Worm (Caenorhabditis elegans) whole organism, L4 larva: ENCODE results near the gene wbp-2.

Source experiments
- D1046.2 ChIP-seq: fragments of 200-800 bp; sonication (Bioruptor generic); IDR thresholded peaks from 2 replicates; pipeline ENCODE4 v1.3.6; 2022; ENCODE audit warnings: missing genetic modification characterization, missing compliant biosample characterization
- F26F4.8 ChIP-seq: fragments of 200-800 bp; sonication (Bioruptor generic); conservative IDR thresholded peaks from 2 replicates; pipeline ENCODE4 v1.3.6; 2022; ENCODE audit warnings: missing genetic modification characterization, missing compliant biosample characterization
- F44E2.7 ChIP-seq: fragments of 200-800 bp; sonication (Bioruptor generic); IDR thresholded peaks from 2 replicates; pipeline ENCODE4 v2.1.2; 2022; ENCODE audit warnings: missing genetic modification characterization, missing compliant biosample characterization
- R02D3.7 ChIP-seq: fragments of 150-350 bp; sonication (generic microtip); optimal IDR thresholded peaks from 3 replicates; lab custom pipeline; 2014; ENCODE audit warnings: missing biosample characterization, missing genetic modification characterization
- T20F7.1 ChIP-seq: fragments of 200-800 bp; sonication (Bioruptor generic); optimal IDR thresholded peaks from 2 replicates; lab custom pipeline; 2018; ENCODE audit warnings: mild to moderate bottlenecking, missing genetic modification characterization, missing compliant biosample characterization
- Y75B8A.6 ChIP-seq: fragments of 200-800 bp; sonication (Bioruptor generic); IDR thresholded peaks from 2 replicates; pipeline ENCODE4 v1.3.6; 2022; ENCODE audit warnings: missing genetic modification reagents, missing genetic modification characterization, missing compliant biosample characterization
- ZK546.5 ChIP-seq, 2 experiments: sonication (generic microtip); optimal IDR thresholded peaks; 2 replicates each; lab custom pipeline; 2017; ENCODE audit warnings: missing biosample characterization in 2 of 2, missing genetic modification characterization in 2 of 2
- aha-1 ChIP-seq: fragments of 150-350 bp; peaks from one replicate; lab custom pipeline; 2014; ENCODE audit warnings: missing biosample characterization, missing genetic modification characterization
- arid-1 ChIP-seq: fragments of 200-800 bp; sonication (Bioruptor generic); conservative IDR thresholded peaks from 2 replicates; pipeline ENCODE4 v1.3.6; 2022; ENCODE audit warnings: missing genetic modification reagents, missing genetic modification characterization, missing compliant biosample characterization
- ceh-28 ChIP-seq: fragments of 150-350 bp; optimal IDR thresholded peaks from 2 replicates; lab custom pipeline; 2014; ENCODE audit warnings: missing biosample characterization, missing genetic modification reagents, missing genetic modification characterization
- ceh-32 ChIP-seq: sonication (generic microtip); optimal IDR thresholded peaks from 2 replicates; lab custom pipeline; 2016; ENCODE audit warnings: mild to moderate bottlenecking, missing genetic modification characterization, missing compliant biosample characterization; ENCODE audit not compliant: poor library complexity
- ceh-44 ChIP-seq: fragments of 200-800 bp; sonication (Bioruptor generic); IDR thresholded peaks from 2 replicates; pipeline ENCODE4 v1.3.6; 2022; ENCODE audit warnings: missing genetic modification reagents, missing genetic modification characterization, missing compliant biosample characterization
- cey-2 ChIP-seq: sonication (generic microtip); optimal IDR thresholded peaks from 3 replicates; lab custom pipeline; 2017; ENCODE audit warnings: missing genetic modification characterization, mild to moderate bottlenecking, missing compliant biosample characterization, antibody characterized with exemption, borderline replicate concordance; ENCODE audit not compliant: insufficient read depth
- ctbp-1 ChIP-seq: fragments of 200-800 bp; sonication (Bioruptor generic); IDR thresholded peaks from 2 replicates; pipeline ENCODE4 v1.3.6; 2022; ENCODE audit warnings: missing genetic modification reagents, missing genetic modification characterization, missing compliant biosample characterization
- daf-19 ChIP-seq: fragments of 200-800 bp; sonication (Bioruptor generic); conservative IDR thresholded peaks from 2 replicates; pipeline ENCODE4 v1.3.6; 2022; ENCODE audit warnings: missing genetic modification characterization, missing compliant biosample characterization
- dmd-6 ChIP-seq: fragments of 200-800 bp; sonication (Bioruptor generic); IDR thresholded peaks from 2 replicates; pipeline ENCODE4 v1.3.6; 2022; ENCODE audit warnings: missing genetic modification reagents, missing genetic modification characterization, missing compliant biosample characterization
- duxl-1 ChIP-seq: sonication (generic microtip); optimal IDR thresholded peaks from 2 replicates; lab custom pipeline; 2016; ENCODE audit warnings: mild to moderate bottlenecking, missing genetic modification characterization, moderate library complexity, missing compliant biosample characterization; ENCODE audit not compliant: poor library complexity
- egl-27 ChIP-seq: sonication (generic microtip); optimal IDR thresholded peaks from 3 replicates; lab custom pipeline; 2017; ENCODE audit warnings: missing biosample characterization, missing genetic modification reagents, missing genetic modification characterization
- egl-43 ChIP-seq: fragments of 200-800 bp; sonication (Bioruptor generic); IDR thresholded peaks from 2 replicates; pipeline ENCODE4 v1.3.6; 2022; ENCODE audit warnings: missing genetic modification reagents, missing genetic modification characterization, missing compliant biosample characterization
- fos-1 ChIP-seq: fragments of 150-350 bp; optimal IDR thresholded peaks from 2 replicates; lab custom pipeline; 2014; ENCODE audit warnings: missing biosample characterization, missing genetic modification characterization
- hif-1 ChIP-seq, 2 experiments: sonication (generic microtip); optimal IDR thresholded peaks; 2 replicates each; lab custom pipeline; 2016 to 2017; ENCODE audit warnings: missing compliant biosample characterization in 2 of 2, missing genetic modification characterization in 2 of 2, missing genetic modification reagents in 2 of 2, missing genotype in 2 of 2, mild to moderate bottlenecking in 1 of 2
- hlh-30 ChIP-seq: sonication (generic microtip); optimal IDR thresholded peaks from 2 replicates; lab custom pipeline; 2017; ENCODE audit warnings: antibody characterized with exemption, mild to moderate bottlenecking, missing genetic modification characterization, missing compliant biosample characterization; ENCODE audit not compliant: insufficient read depth
- jun-1 ChIP-seq: fragments of 150-350 bp; optimal IDR thresholded peaks from 2 replicates; lab custom pipeline; 2014; ENCODE audit warnings: missing biosample characterization, missing genetic modification reagents, missing genetic modification characterization
- lim-7 ChIP-seq: fragments of 200-800 bp; sonication (Bioruptor generic); IDR thresholded peaks from 2 replicates; pipeline ENCODE4 v1.3.6; 2022; ENCODE audit warnings: missing genetic modification characterization, missing compliant biosample characterization
- lin-13 ChIP-seq: fragments of 150-350 bp; optimal IDR thresholded peaks from 2 replicates; lab custom pipeline; 2014; ENCODE audit warnings: missing biosample characterization, missing genetic modification reagents, missing genetic modification characterization
- lin-15B ChIP-seq: fragments of 150-350 bp; sonication (generic microtip); optimal IDR thresholded peaks from 3 replicates; lab custom pipeline; 2014; ENCODE audit warnings: missing biosample characterization, missing genetic modification characterization
- lin-29 ChIP-seq: fragments of 200-800 bp; sonication (Bioruptor generic); IDR thresholded peaks from 2 replicates; pipeline ENCODE4 v1.3.6; 2022; ENCODE audit warnings: missing genetic modification reagents, missing genetic modification characterization, missing compliant biosample characterization
- lin-38 ChIP-seq: fragments of 200-800 bp; sonication (Bioruptor generic); IDR thresholded peaks from 2 replicates; pipeline ENCODE4 v1.3.6; 2022; ENCODE audit warnings: missing genetic modification reagents, missing genetic modification characterization, missing compliant biosample characterization
- lin-39 ChIP-seq: fragments of 150-350 bp; optimal IDR thresholded peaks from 2 replicates; lab custom pipeline; 2014; ENCODE audit warnings: missing biosample characterization, missing genetic modification reagents, missing genetic modification characterization
- mdt-29 ChIP-seq: fragments of 200-800 bp; sonication (Bioruptor generic); IDR thresholded peaks from 2 replicates; pipeline ENCODE4 v1.3.6; 2022; ENCODE audit warnings: missing genetic modification reagents, missing genetic modification characterization, missing compliant biosample characterization
- mep-1 ChIP-seq: fragments of 150-350 bp; sonication (generic microtip); optimal IDR thresholded peaks from 3 replicates; lab custom pipeline; 2014; ENCODE audit warnings: missing biosample characterization, missing genetic modification characterization
- mes-2 ChIP-seq: sonication (generic microtip); optimal IDR thresholded peaks from 2 replicates; lab custom pipeline; 2016; ENCODE audit warnings: missing genotype, mild to moderate bottlenecking, missing genetic modification characterization, missing compliant biosample characterization; ENCODE audit not compliant: poor library complexity, severe bottlenecking
- nhr-10 ChIP-seq: fragments of 150-350 bp; optimal IDR thresholded peaks from 2 replicates; lab custom pipeline; 2014; ENCODE audit warnings: missing biosample characterization, missing genetic modification characterization
- nhr-42 ChIP-seq: fragments of 200-800 bp; sonication (Bioruptor generic); IDR thresholded peaks from 2 replicates; pipeline ENCODE4 v1.3.6; 2022; ENCODE audit warnings: missing genetic modification characterization, missing compliant biosample characterization
- nhr-48 ChIP-seq: sonication (generic microtip); optimal IDR thresholded peaks from 2 replicates; lab custom pipeline; 2016; ENCODE audit warnings: mild to moderate bottlenecking, missing genetic modification characterization, missing compliant biosample characterization
- nhr-6 ChIP-seq: fragments of 150-350 bp; optimal IDR thresholded peaks from 2 replicates; lab custom pipeline; 2014; ENCODE audit warnings: missing biosample characterization, missing genetic modification characterization
- nhr-77 ChIP-seq: fragments of 150-350 bp; optimal IDR thresholded peaks from 2 replicates; lab custom pipeline; 2014; ENCODE audit warnings: missing biosample characterization, missing genetic modification characterization
- pha-4 ChIP-seq, 2 experiments: fragments of 150-350 bp in 1 of 2; fragments of 200-800 bp in 1 of 2; sonication (Bioruptor generic) in 1 of 2; IDR thresholded peaks in 1 of 2; optimal IDR thresholded peaks in 1 of 2; 2 replicates each; pipeline versions ENCODE4 v1.3.6 to Lab custom; 2014 to 2022; ENCODE audit warnings: missing genetic modification characterization in 2 of 2, missing genetic modification reagents in 2 of 2, missing biosample characterization in 1 of 2, missing compliant biosample characterization in 1 of 2
- sdz-12 ChIP-seq: fragments of 200-800 bp; sonication (Bioruptor generic); optimal IDR thresholded peaks from 2 replicates; lab custom pipeline; 2018; ENCODE audit warnings: mild to moderate bottlenecking, missing genetic modification characterization, missing compliant biosample characterization
- skn-1 ChIP-seq: fragments of 150-350 bp; optimal IDR thresholded peaks from 2 replicates; lab custom pipeline; 2014; ENCODE audit warnings: missing biosample characterization, missing genetic modification characterization
- spr-1 ChIP-seq: sonication (generic microtip); optimal IDR thresholded peaks from 2 replicates; lab custom pipeline; 2016; ENCODE audit warnings: mild to moderate bottlenecking, missing genetic modification characterization, missing compliant biosample characterization
- spr-3 ChIP-seq: fragments of 200-800 bp; sonication (Bioruptor generic); optimal IDR thresholded peaks from 2 replicates; lab custom pipeline; 2018; ENCODE audit warnings: mild to moderate bottlenecking, missing genetic modification characterization, missing compliant biosample characterization
- tra-1 ChIP-seq: fragments of 200-800 bp; sonication (Bioruptor generic); IDR thresholded peaks from 2 replicates; pipeline ENCODE4 v1.3.6; 2022; ENCODE audit warnings: missing genetic modification reagents, missing genetic modification characterization, missing compliant biosample characterization
- unc-130 ChIP-seq: sonication (generic microtip); optimal IDR thresholded peaks from 2 replicates; lab custom pipeline; 2016; ENCODE audit warnings: missing genetic modification reagents, missing genetic modification characterization, missing compliant biosample characterization
- unc-62 ChIP-seq, 3 experiments: fragments of 150-350 bp in 1 of 3; sonication (generic microtip); optimal IDR thresholded peaks in 2 of 3; peaks in 1 of 3; 1 replicate in 1 of 3; 2 replicates in 2 of 3; lab custom pipeline; 2014 to 2017; ENCODE audit warnings: missing biosample characterization in 3 of 3, missing genetic modification characterization in 3 of 3, missing genetic modification reagents in 3 of 3, missing genotype in 1 of 3
- zip-11 ChIP-seq: fragments of 200-800 bp; sonication (Bioruptor generic); IDR thresholded peaks from 2 replicates; pipeline ENCODE4 v1.3.6; 2022; ENCODE audit warnings: missing genetic modification characterization, missing compliant biosample characterization

The wbp-2 gene

DNA sequence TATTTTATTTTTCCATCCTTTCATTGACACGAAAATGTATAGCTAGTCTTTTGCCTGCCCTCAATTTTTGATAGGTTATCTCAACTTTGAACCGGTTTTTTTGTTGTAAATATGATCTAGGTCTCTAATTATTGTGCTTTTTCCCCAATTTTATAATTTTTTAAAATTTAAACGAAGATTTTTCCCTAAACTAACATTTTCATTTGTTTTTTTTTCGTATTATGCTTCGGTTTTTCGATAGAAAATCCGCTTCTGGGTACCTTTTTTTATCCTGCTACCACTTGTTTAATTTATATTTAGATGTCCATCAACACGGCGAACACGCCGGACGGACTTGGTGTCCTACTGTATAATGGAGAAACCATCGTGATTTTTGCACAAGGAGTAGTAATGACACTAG is at the start of gene wbp-2:
Gene wbp-2 (plus strand): TSS at position 301 of the 400 bp plus-strand sequence.
- TF ChIP-seq lin-39 (tag; lab: Kevin White, UChicago) (no peak), D1046.2 (no peak), cey-2 (tag; lab: Kevin White, UChicago) (no peak), hif-1 (tag; optimal IDR thresholded peaks at IDR 0.05; lab: Kevin White, UChicago) (no peak), spr-1 (no peak), tra-1 (no peak), nhr-6 (tag; lab: Kevin White, UChicago) (no peak), pha-4 (GFP tag; IDR thresholded peaks at IDR 0.05; lab: Robert Waterston, UW) (no peak), pha-4 (tag; optimal IDR thresholded peaks at IDR 0.05; lab: Kevin White, UChicago) (no peak), T20F7.1 (no peak), duxl-1 (tag; lab: Kevin White, UChicago) (no peak), spr-3 (GFP tag; lab: Kevin White, UChicago) (no peak), arid-1 (GFP tag; lab: Robert Waterston, UW) (no peak), jun-1 (no peak), Y75B8A.6 (GFP tag; lab: Robert Waterston, UW) (no peak), hlh-30 (tag; lab: Kevin White, UChicago) (no peak), aha-1 (tag; lab: Kevin White, UChicago) (no peak), egl-43 (GFP tag; lab: Robert Waterston, UW) (no peak), mdt-29 (no peak)

DNA sequence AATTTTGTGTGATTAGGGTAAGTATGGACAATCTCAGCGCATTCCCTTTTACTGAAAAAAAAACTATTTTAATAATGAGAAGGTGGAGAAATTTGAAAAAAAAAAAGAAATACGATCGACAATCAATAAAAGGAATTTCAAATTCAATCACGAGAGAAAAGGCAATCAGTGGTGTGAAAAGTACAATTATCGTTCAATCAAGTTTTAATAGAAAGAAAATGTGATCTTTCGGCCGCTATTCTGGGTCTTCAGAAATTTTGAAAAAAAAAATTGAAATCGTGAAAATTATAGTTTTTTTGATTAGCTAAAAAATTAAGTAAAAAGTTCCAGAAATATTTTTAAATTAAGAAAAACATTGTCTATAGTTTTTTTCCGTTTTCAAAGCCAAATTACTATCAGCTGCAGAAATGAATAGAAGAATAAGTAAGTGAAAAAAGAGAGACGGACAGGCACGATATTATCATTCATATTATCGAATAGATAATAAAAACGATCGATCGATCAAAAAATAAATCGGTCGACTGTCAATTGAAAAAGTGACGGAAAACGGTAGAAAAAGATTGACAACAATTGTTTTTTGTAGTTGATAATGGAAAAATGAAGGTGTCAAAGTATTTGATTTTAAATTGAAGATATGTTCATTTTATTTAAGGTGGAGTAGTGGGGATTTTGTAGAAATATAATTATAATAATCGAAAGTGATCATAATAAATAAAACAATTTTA is 49.4 kb upstream of the wbp-2 start, which contains the start of gene gldi-3:
Gene gldi-3 (minus strand): TSS at position 51 of the 725 bp plus-strand sequence.
- TF ChIP-seq skn-1 (no peak), ctbp-1 (GFP tag; lab: Robert Waterston, UW) (no peak), fos-1 (no peak), hlh-30 (tag; lab: Kevin White, UChicago) (no peak), daf-19 (no peak), ceh-28 (no peak), T20F7.1 (peak; percentile 40), mep-1 (tag; lab: Kevin White, UChicago) (no peak), nhr-42 (GFP tag; lab: Robert Waterston, UW) (no peak), lin-38 (GFP tag; lab: Robert Waterston, UW) (no peak), unc-62 (GFP tag; optimal IDR thresholded peaks at IDR 0.05 in 1 of 2; lab: Kevin White, UChicago) (peak in 1 of 2 experiments; percentile 57), unc-62 (tag; optimal IDR thresholded peaks at IDR 0.05; lab: Kevin White, UChicago) (no peak), nhr-77 (peak; percentile 13), F26F4.8 (GFP tag; lab: Robert Waterston, UW) (no peak), ZK546.5 (tag; optimal IDR thresholded peaks at IDR 0.05; lab: Kevin White, UChicago) (no peak), zip-11 (GFP tag; lab: Robert Waterston, UW) (no peak), spr-1 (no peak), lin-15B (tag; lab: Kevin White, UChicago) (no peak), nhr-10 (tag; lab: Kevin White, UChicago) (no peak), tra-1 (peak; percentile 63; the same call in 1 of the 2 replicates), pha-4 (GFP tag; IDR thresholded peaks at IDR 0.05; lab: Robert Waterston, UW) (no peak), pha-4 (tag; optimal IDR thresholded peaks at IDR 0.05; lab: Kevin White, UChicago) (no peak), F44E2.7 (GFP tag; lab: Robert Waterston, UW) (no peak), nhr-48 (tag; lab: Kevin White, UChicago) (peak; percentile 22), lin-39 (tag; lab: Kevin White, UChicago) (no peak), aha-1 (tag; lab: Kevin White, UChicago) (no peak), lin-13 (GFP tag; lab: Kevin White, UChicago) (no peak), R02D3.7 (tag; lab: Kevin White, UChicago) (no peak), Y75B8A.6 (GFP tag; lab: Robert Waterston, UW) (no peak), unc-130 (GFP tag; lab: Kevin White, UChicago) (no peak), mes-2 (tag; lab: Kevin White, UChicago) (no peak), ceh-32 (tag; lab: Kevin White, UChicago) (no peak), dmd-6 (GFP tag; lab: Robert Waterston, UW) (peak; percentile 82), D1046.2 (no peak), ceh-44 (GFP tag; lab: Robert Waterston, UW) (no peak), lim-7 (GFP tag; lab: Robert Waterston, UW) (no peak), egl-27 (tag; lab: Kevin White, UChicago) (no peak), lin-29 (GFP tag; lab: Robert Waterston, UW) (no peak), sdz-12 (GFP tag; lab: Kevin White, UChicago) (no peak)
